Fruit fly (Drosophila melanogaster) whole organism, embryonic: ENCODE measurements around the gene COX7AL.

Source experiments
- Aef1 ChIP-seq: fragments of 200-800 bp; sonication (Bioruptor generic); IDR thresholded peaks from 3 replicates; pipeline ENCODE4 v1.3.6; 2022; ENCODE audit warnings: missing biosample characterization, missing genetic modification characterization
- Awh ChIP-seq: fragments of 200-800 bp; sonication (Bioruptor generic); IDR thresholded peaks from 2 replicates; pipeline ENCODE4, ENCODE4 v1.3.6; 2022; ENCODE audit warnings: missing biosample characterization, missing genetic modification characterization
- CG10267 ChIP-seq: fragments of 200-800 bp; sonication (Bioruptor generic); optimal IDR thresholded peaks from 2 replicates; lab custom pipeline; 2018; ENCODE audit warnings: missing biosample characterization, mild to moderate bottlenecking, missing genetic modification characterization, moderate library complexity
- CG10654 ChIP-seq: fragments of 200-800 bp; sonication (Bioruptor generic); optimal IDR thresholded peaks from 2 replicates; lab custom pipeline; 2016; ENCODE audit warnings: missing biosample characterization, missing genetic modification characterization
- CG12659 ChIP-seq: fragments of 200-800 bp; sonication (Bioruptor generic); optimal IDR thresholded peaks from 3 replicates; lab custom pipeline; 2017; ENCODE audit warnings: mild to moderate bottlenecking, missing biosample characterization, missing genetic modification reagents, missing genetic modification characterization
- CG13287 ChIP-seq: fragments of 200-800 bp; sonication (Bioruptor generic); IDR thresholded peaks from 2 replicates; pipeline ENCODE4 v1.3.6; 2022; ENCODE audit warnings: missing biosample characterization, missing genetic modification characterization; ENCODE audit not compliant: partially characterized antibody
- CG13894 ChIP-seq: fragments of 200-800 bp; sonication (Bioruptor generic); optimal IDR thresholded peaks from 3 replicates; lab custom pipeline; 2018; ENCODE audit warnings: missing biosample characterization, mild to moderate bottlenecking, missing genetic modification characterization, moderate library complexity
- CG14667 ChIP-seq: fragments of 200-800 bp; sonication (Bioruptor generic); IDR thresholded peaks from 2 replicates; pipeline ENCODE4 v1.3.6; 2022; ENCODE audit warnings: missing biosample characterization, missing genetic modification characterization
- CG14710 ChIP-seq: fragments of 200-800 bp; sonication (Bioruptor generic); optimal IDR thresholded peaks from 3 replicates; lab custom pipeline; 2019; ENCODE audit warnings: missing biosample characterization, mild to moderate bottlenecking, missing genetic modification characterization, moderate library complexity
- CG1603 ChIP-seq: fragments of 200-800 bp; sonication (Bioruptor generic); optimal IDR thresholded peaks from 2 replicates; lab custom pipeline; 2019; ENCODE audit warnings: missing biosample characterization, mild to moderate bottlenecking, missing genetic modification characterization, moderate library complexity
- CG2129 ChIP-seq: fragments of 200-800 bp; sonication (Bioruptor generic); IDR thresholded peaks from 2 replicates; pipeline ENCODE4 v1.3.6; 2022; ENCODE audit warnings: missing biosample characterization, missing genetic modification characterization; ENCODE audit not compliant: partially characterized antibody
- CG2875 ChIP-seq: fragments of 200-800 bp; sonication (Bioruptor generic); optimal IDR thresholded peaks from 2 replicates; lab custom pipeline; 2017; ENCODE audit warnings: missing biosample characterization, mild to moderate bottlenecking, missing genetic modification characterization, missing genetic modification reagents
- CG32767 ChIP-seq: fragments of 200-800 bp; sonication (Bioruptor generic); IDR thresholded peaks from 2 replicates; pipeline ENCODE4 v1.3.6; 2022; ENCODE audit warnings: missing biosample characterization, missing genetic modification characterization
- CG33557 ChIP-seq: fragments of 200-800 bp; sonication (Bioruptor generic); optimal IDR thresholded peaks from 2 replicates; lab custom pipeline; 2019; ENCODE audit warnings: missing biosample characterization, mild to moderate bottlenecking, missing genetic modification characterization, moderate library complexity
- CG4617 ChIP-seq: fragments of 200-800 bp; sonication (Bioruptor generic); optimal IDR thresholded peaks from 3 replicates; lab custom pipeline; 2016; ENCODE audit warnings: missing biosample characterization, missing genetic modification characterization, borderline replicate concordance
- CG6272 ChIP-seq: fragments of 200-800 bp; sonication (Bioruptor generic); IDR thresholded peaks from 2 replicates; pipeline ENCODE4 v1.3.6; 2022; ENCODE audit warnings: missing biosample characterization, missing genetic modification characterization
- CG7556 ChIP-seq: fragments of 200-800 bp; sonication (Bioruptor generic); optimal IDR thresholded peaks from 2 replicates; lab custom pipeline; 2017; ENCODE audit warnings: missing biosample characterization, mild to moderate bottlenecking, missing genetic modification characterization
- CG7928 ChIP-seq: fragments of 200-800 bp; sonication (Bioruptor generic); optimal IDR thresholded peaks from 2 replicates; lab custom pipeline; 2017; ENCODE audit warnings: missing biosample characterization, mild to moderate bottlenecking, missing genetic modification characterization
- CG8388 ChIP-seq: fragments of 200-800 bp; sonication (Bioruptor generic); optimal IDR thresholded peaks from 2 replicates; lab custom pipeline; 2019; ENCODE audit warnings: missing biosample characterization, mild to moderate bottlenecking, missing genetic modification characterization, moderate library complexity
- Dek ChIP-seq: fragments of 200-800 bp; sonication (Bioruptor generic); optimal IDR thresholded peaks from 3 replicates; lab custom pipeline; 2019; ENCODE audit warnings: missing biosample characterization, mild to moderate bottlenecking, missing genetic modification characterization, moderate library complexity
- Dll ChIP-seq: fragments of 200-800 bp; sonication (Bioruptor generic); IDR thresholded peaks from 4 replicates; pipeline ENCODE4 v1.3.6; 2022; ENCODE audit warnings: missing biosample characterization, missing genetic modification characterization; ENCODE audit not compliant: partially characterized antibody
- Doc3 ChIP-seq: fragments of 200-800 bp; sonication (Bioruptor generic); IDR thresholded peaks from 3 replicates; pipeline ENCODE4 v1.3.6; 2022; ENCODE audit warnings: missing biosample characterization, missing genetic modification characterization; ENCODE audit not compliant: partially characterized antibody
- Drgx ChIP-seq: fragments of 200-800 bp; sonication (Bioruptor generic); IDR thresholded peaks from 2 replicates; pipeline ENCODE4 v1.3.6; 2022; ENCODE audit warnings: missing biosample characterization, missing genetic modification characterization
- Ets97D ChIP-seq: fragments of 200-800 bp; sonication (Bioruptor generic); optimal IDR thresholded peaks from 3 replicates; lab custom pipeline; 2016; ENCODE audit warnings: missing biosample characterization, missing genetic modification characterization
- H2.0 ChIP-seq: fragments of 200-800 bp; sonication (Bioruptor generic); IDR thresholded peaks from 2 replicates; pipeline ENCODE4 v1.3.6; 2022; ENCODE audit warnings: missing biosample characterization, missing genetic modification characterization
- HLHmδ ChIP-seq: fragments of 200-800 bp; sonication (Bioruptor generic); optimal IDR thresholded peaks from 2 replicates; lab custom pipeline; 2018; ENCODE audit warnings: missing biosample characterization, mild to moderate bottlenecking, missing genetic modification characterization, moderate library complexity
- MBD-R2 ChIP-seq: fragments of 200-800 bp; sonication (Bioruptor generic); IDR thresholded peaks from 2 replicates; pipeline ENCODE4 v1.3.6; 2022; ENCODE audit warnings: missing biosample characterization, missing genetic modification characterization
- NFAT ChIP-seq: fragments of 200-800 bp; sonication (Bioruptor generic); IDR thresholded peaks from 2 replicates; pipeline ENCODE4 v1.3.6; 2022; ENCODE audit warnings: missing biosample characterization, missing genetic modification characterization
- NK7.1 ChIP-seq: fragments of 200-800 bp; sonication (Bioruptor generic); optimal IDR thresholded peaks from 3 replicates; lab custom pipeline; 2016; ENCODE audit warnings: missing biosample characterization, missing genetic modification characterization
- Opbp ChIP-seq: fragments of 200-800 bp; sonication (Bioruptor generic); IDR thresholded peaks from 3 replicates; pipeline ENCODE4 v1.3.6; 2022; ENCODE audit warnings: missing biosample characterization, missing genetic modification characterization; ENCODE audit not compliant: partially characterized antibody
- Scr ChIP-seq: fragments of 200-800 bp; sonication (Bioruptor generic); IDR thresholded peaks from 2 replicates; pipeline ENCODE4 v1.3.6; 2022; ENCODE audit warnings: missing biosample characterization, missing genetic modification characterization; ENCODE audit not compliant: partially characterized antibody
- Ssrp ChIP-seq: fragments of 200-800 bp; sonication (Bioruptor generic); optimal IDR thresholded peaks from 2 replicates; lab custom pipeline; 2018; ENCODE audit warnings: missing biosample characterization, mild to moderate bottlenecking, missing genetic modification characterization, moderate library complexity
- Stat92E ChIP-seq, 3 experiments: fragments of >200 bp in 2 of 3; fragments of 200-800 bp in 1 of 3; sonication (Bioruptor generic) in 1 of 3; optimal IDR thresholded peaks; 2 replicates each; lab custom pipeline; 2017 to 2019; ENCODE audit warnings: missing biosample characterization in 3 of 3, missing genetic modification characterization in 3 of 3, mild to moderate bottlenecking in 1 of 3, moderate library complexity in 1 of 3
- Xbp1 ChIP-seq: fragments of 200-800 bp; sonication (Bioruptor generic); optimal IDR thresholded peaks from 3 replicates; lab custom pipeline; 2016; ENCODE audit warnings: missing biosample characterization, mild to moderate bottlenecking, missing genetic modification characterization
- bbx ChIP-seq: fragments of 200-800 bp; sonication (Bioruptor generic); IDR thresholded peaks from 2 replicates; pipeline ENCODE4 v1.3.6; 2022; ENCODE audit warnings: missing biosample characterization, missing genetic modification characterization; ENCODE audit not compliant: partially characterized antibody
- caup ChIP-seq: fragments of 200-800 bp; sonication (Bioruptor generic); optimal IDR thresholded peaks from 3 replicates; lab custom pipeline; 2017; ENCODE audit warnings: missing biosample characterization, mild to moderate bottlenecking, missing genetic modification characterization, moderate library complexity; ENCODE audit not compliant: severe bottlenecking
- crc ChIP-seq: fragments of 200-800 bp; sonication (Bioruptor generic); optimal IDR thresholded peaks from 2 replicates; lab custom pipeline; 2016; ENCODE audit warnings: missing biosample characterization, missing genetic modification characterization
- da ChIP-seq: fragments of 200-800 bp; sonication (Bioruptor generic); optimal IDR thresholded peaks from 2 replicates; lab custom pipeline; 2016; ENCODE audit warnings: missing biosample characterization, missing genetic modification characterization
- esg ChIP-seq: fragments of 200-800 bp; sonication (Bioruptor generic); conservative IDR thresholded peaks from 2 replicates; pipeline ENCODE4 v1.3.6; 2022; ENCODE audit warnings: missing biosample characterization, missing genetic modification characterization
- fd64A ChIP-seq: fragments of 200-800 bp; sonication (Bioruptor generic); optimal IDR thresholded peaks from 3 replicates; lab custom pipeline; 2018; ENCODE audit warnings: missing biosample characterization, mild to moderate bottlenecking, missing genetic modification characterization
- jigr1 ChIP-seq: fragments of 200-800 bp; sonication (Bioruptor generic); IDR thresholded peaks from 3 replicates; pipeline ENCODE4 v1.3.6; 2022; ENCODE audit warnings: missing biosample characterization, missing genetic modification characterization
- pnt ChIP-seq: fragments of 200-800 bp; sonication (Bioruptor generic); optimal IDR thresholded peaks from 3 replicates; lab custom pipeline; 2016; ENCODE audit warnings: missing biosample characterization, missing genetic modification characterization
- row ChIP-seq: fragments of 200-800 bp; sonication (Bioruptor generic); IDR thresholded peaks from 3 replicates; pipeline ENCODE4 v1.3.6; 2022; ENCODE audit warnings: missing biosample characterization, missing genetic modification characterization
- stwl ChIP-seq: fragments of 200-800 bp; sonication (Bioruptor generic); optimal IDR thresholded peaks from 3 replicates; lab custom pipeline; 2018; ENCODE audit warnings: missing biosample characterization, mild to moderate bottlenecking, missing genetic modification characterization, moderate library complexity
- tll ChIP-seq, 2 experiments: fragments of 200-800 bp in 1 of 2; fragments of >200 bp in 1 of 2; sonication (Bioruptor generic) in 1 of 2; optimal IDR thresholded peaks; 2 replicates each; lab custom pipeline; 2017 to 2019; ENCODE audit warnings: missing biosample characterization in 2 of 2, missing genetic modification characterization in 2 of 2, mild to moderate bottlenecking in 1 of 2, moderate library complexity in 1 of 2
- trem ChIP-seq: fragments of 200-800 bp; optimal IDR thresholded peaks from 3 replicates; lab custom pipeline; 2019; ENCODE audit warnings: missing biosample characterization, mild to moderate bottlenecking, missing genetic modification characterization, moderate library complexity
- unc-4 ChIP-seq: fragments of 200-800 bp; sonication (Bioruptor generic); IDR thresholded peaks from 2 replicates; pipeline ENCODE4 v1.3.6; 2022; ENCODE audit warnings: missing biosample characterization, missing genetic modification characterization; ENCODE audit not compliant: partially characterized antibody
- unpg ChIP-seq: fragments of 200-800 bp; sonication (Bioruptor generic); optimal IDR thresholded peaks from 3 replicates; lab custom pipeline; 2018; ENCODE audit warnings: missing biosample characterization, mild to moderate bottlenecking, missing genetic modification characterization, moderate library complexity
- yki ChIP-seq: fragments of >200 bp; optimal IDR thresholded peaks from 3 replicates; lab custom pipeline; 2018

Gene COX7AL

dm6 chr3R:8340675-8341275, 2.7 kb upstream of the COX7AL start, which contains the start of the genes COX7A and Arl2 (continued):
- no peak for TF ChIP-seq Xbp1 (GFP tag; lab: Kevin White, UChicago)
- no peak for TF ChIP-seq CG2875 (GFP tag; lab: Kevin White, UChicago)
- TF ChIP-seq CG7928 = no peak
- no peak for TF ChIP-seq HLHmδ (GFP tag; lab: Kevin White, UChicago)
- TF ChIP-seq caup (GFP tag; lab: Kevin White, UChicago) = no peak
- no peak for TF ChIP-seq da (GFP tag; lab: Kevin White, UChicago)
- TF ChIP-seq H2.0 (GFP tag; lab: Robert Waterston, UW) = no peak
- TF ChIP-seq CG33557 (GFP tag; lab: Kevin White, UChicago) = no peak
- TF ChIP-seq Ets97D (GFP tag; lab: Kevin White, UChicago) = peak; percentile 60
- TF ChIP-seq stwl (tag; lab: Kevin White, UChicago) = peak; percentile 61
- no peak for TF ChIP-seq CG7556 (GFP tag; lab: Kevin White, UChicago)
- no peak for TF ChIP-seq Stat92E (GFP tag; optimal IDR thresholded peaks at IDR 0.05; lab: Kevin White, UChicago)
- peak; percentile 94 for TF ChIP-seq Dll (GFP tag; lab: Robert Waterston, UW)
- no peak for TF ChIP-seq Aef1
- TF ChIP-seq CG13287 (GFP tag; lab: Robert Waterston, UW) = peak; percentile 96
- TF ChIP-seq Ssrp = no peak
- no peak for TF ChIP-seq crc
- no peak for TF ChIP-seq CG14667 (GFP tag; lab: Robert Waterston, UW)
- peak; percentile 72 for TF ChIP-seq CG12659 (GFP tag; lab: Kevin White, UChicago)
- no peak for TF ChIP-seq NK7.1 (GFP tag; lab: Kevin White, UChicago)
- peak; percentile 44 for TF ChIP-seq CG14710 (tag; lab: Kevin White, UChicago)
- TF ChIP-seq trem = peak; percentile 75
- no peak for TF ChIP-seq esg
- no peak for TF ChIP-seq CG8388
- TF ChIP-seq tll (GFP tag; optimal IDR thresholded peaks at IDR 0.05; lab: Kevin White, UChicago) = no peak
- no peak for TF ChIP-seq Drgx (GFP tag; lab: Robert Waterston, UW)
- TF ChIP-seq Doc3 (GFP tag; lab: Robert Waterston, UW) = peak; percentile 87
- no peak for TF ChIP-seq CG6272 (GFP tag; lab: Robert Waterston, UW)
- TF ChIP-seq CG10654 (GFP tag; lab: Kevin White, UChicago) = no peak
- peak; percentile 98 for TF ChIP-seq Opbp (GFP tag; lab: Robert Waterston, UW)
- peak; percentile 95 for TF ChIP-seq unc-4 (GFP tag; lab: Robert Waterston, UW)
- TF ChIP-seq bbx = peak; percentile 97
- TF ChIP-seq unpg = no peak
- TF ChIP-seq CG10267 (tag; lab: Kevin White, UChicago) = peak; percentile 22
- no peak for TF ChIP-seq pnt (GFP tag; lab: Kevin White, UChicago)
- TF ChIP-seq Dek (tag; lab: Kevin White, UChicago) = no peak
- TF ChIP-seq Scr (GFP tag; lab: Robert Waterston, UW) = peak; percentile 93
- peak; percentile 88 for TF ChIP-seq CG4617
- peak; percentile 90 for TF ChIP-seq MBD-R2 (GFP tag; lab: Robert Waterston, UW)
- TF ChIP-seq CG2129 (GFP tag; lab: Robert Waterston, UW) = peak; percentile 94
- peak; percentile 56 for TF ChIP-seq CG1603 (tag; lab: Kevin White, UChicago)
- no peak for TF ChIP-seq NFAT (GFP tag; lab: Robert Waterston, UW)
- no peak for TF ChIP-seq Awh
- no peak for TF ChIP-seq CG13894 (tag; lab: Kevin White, UChicago)
- no peak for TF ChIP-seq CG32767 (GFP tag; lab: Robert Waterston, UW)
- peak; percentile 43; the same call in 2 of the 3 replicates for TF ChIP-seq row (GFP tag; lab: Robert Waterston, UW)
- TF ChIP-seq jigr1 (GFP tag; lab: Robert Waterston, UW) = peak; percentile 27; the same call in 1 of the 3 replicates
- no peak for TF ChIP-seq yki (lab: Kevin White, UChicago)
- TF ChIP-seq fd64A (GFP tag; lab: Kevin White, UChicago) = no peak
